Worm (Caenorhabditis elegans): ENCODE results near the gene C54F6.18.

DNA sequence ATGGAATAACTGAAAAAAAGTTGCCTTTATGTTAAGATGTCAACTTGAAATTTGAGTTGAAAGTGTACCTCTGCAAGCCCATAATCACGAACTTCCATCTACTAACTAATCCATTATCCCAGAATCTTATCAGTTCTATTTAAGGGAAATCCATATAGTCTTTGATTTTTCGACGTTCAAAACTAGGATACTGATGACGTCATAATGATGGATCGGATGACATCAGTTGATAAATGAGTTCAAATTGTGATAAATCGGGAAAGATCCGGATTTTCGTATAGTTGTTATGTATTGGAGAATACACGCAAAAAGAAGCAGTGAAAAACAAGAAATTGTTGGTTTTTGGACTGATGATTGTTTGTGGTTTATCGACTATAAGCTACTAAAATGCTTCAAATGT, 17.9 kb downstream of the C54F6.18 start:
- TF ChIP-seq aly-2 (tag; optimal IDR thresholded peaks at IDR 0.05): no peak
- TF ChIP-seq nhr-11 (tag; optimal IDR thresholded peaks at IDR 0.05): no peak
- no peak for TF ChIP-seq madf-9 (GFP tag; conservative IDR thresholded peaks at IDR 0.05)
